Worm (Caenorhabditis elegans): ENCODE results near the gene mtp-18.

DNA sequence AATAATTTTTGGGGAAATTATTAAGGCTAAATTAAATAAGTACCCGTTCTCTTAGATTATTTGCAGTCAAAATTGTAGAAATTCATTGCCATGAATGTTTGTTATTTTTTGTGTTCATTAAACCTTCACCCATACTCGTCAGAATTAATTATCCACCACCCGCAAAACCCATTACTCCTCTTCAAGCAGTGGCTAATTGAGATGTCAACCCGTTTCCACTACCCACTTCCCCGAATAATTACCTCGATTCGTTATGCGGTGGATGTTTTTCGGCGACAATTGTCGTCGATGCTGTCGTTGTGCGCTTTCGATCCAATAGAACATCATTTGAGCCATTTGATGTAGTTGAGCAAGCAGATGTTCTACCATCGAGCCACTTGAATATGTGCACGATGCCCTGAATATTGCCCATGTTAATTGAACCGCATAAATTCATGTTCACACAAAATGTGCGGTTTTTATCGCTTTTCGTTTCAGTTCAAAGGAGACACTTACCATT lies 5.2 kb upstream of the mtp-18 start:
- TF ChIP-seq unc-39 (tag; optimal IDR thresholded peaks at IDR 0.05) (no peak), sea-2 (GFP tag; optimal IDR thresholded peaks at IDR 0.05) (no peak), fos-1 (tag; optimal IDR thresholded peaks at IDR 0.05) (no peak), skn-1 (tag; optimal IDR thresholded peaks at IDR 0.05) (no peak), nhr-77 (tag; optimal IDR thresholded peaks at IDR 0.05) (no peak)
